Worm (Caenorhabditis elegans) whole organism, L4/young adult: ENCODE measurements around the gene tbb-1.

Experiments used
- W03F9.2 ChIP-seq: fragments of 150-350 bp; optimal IDR thresholded peaks from 2 replicates; lab custom pipeline; 2014; ENCODE audit warnings: missing biosample characterization, missing genetic modification characterization
- dao-5 ChIP-seq: sonication (generic microtip); optimal IDR thresholded peaks from 2 replicates; lab custom pipeline; 2016; ENCODE audit warnings: missing genotype, missing genetic modification characterization, moderate library complexity, missing compliant biosample characterization
- him-1 ChIP-seq: sonication (generic microtip); optimal IDR thresholded peaks from 2 replicates; lab custom pipeline; 2016; ENCODE audit warnings: missing genotype, missing genetic modification reagents, missing genetic modification characterization, missing compliant biosample characterization

tbb-1 gene

DNA sequence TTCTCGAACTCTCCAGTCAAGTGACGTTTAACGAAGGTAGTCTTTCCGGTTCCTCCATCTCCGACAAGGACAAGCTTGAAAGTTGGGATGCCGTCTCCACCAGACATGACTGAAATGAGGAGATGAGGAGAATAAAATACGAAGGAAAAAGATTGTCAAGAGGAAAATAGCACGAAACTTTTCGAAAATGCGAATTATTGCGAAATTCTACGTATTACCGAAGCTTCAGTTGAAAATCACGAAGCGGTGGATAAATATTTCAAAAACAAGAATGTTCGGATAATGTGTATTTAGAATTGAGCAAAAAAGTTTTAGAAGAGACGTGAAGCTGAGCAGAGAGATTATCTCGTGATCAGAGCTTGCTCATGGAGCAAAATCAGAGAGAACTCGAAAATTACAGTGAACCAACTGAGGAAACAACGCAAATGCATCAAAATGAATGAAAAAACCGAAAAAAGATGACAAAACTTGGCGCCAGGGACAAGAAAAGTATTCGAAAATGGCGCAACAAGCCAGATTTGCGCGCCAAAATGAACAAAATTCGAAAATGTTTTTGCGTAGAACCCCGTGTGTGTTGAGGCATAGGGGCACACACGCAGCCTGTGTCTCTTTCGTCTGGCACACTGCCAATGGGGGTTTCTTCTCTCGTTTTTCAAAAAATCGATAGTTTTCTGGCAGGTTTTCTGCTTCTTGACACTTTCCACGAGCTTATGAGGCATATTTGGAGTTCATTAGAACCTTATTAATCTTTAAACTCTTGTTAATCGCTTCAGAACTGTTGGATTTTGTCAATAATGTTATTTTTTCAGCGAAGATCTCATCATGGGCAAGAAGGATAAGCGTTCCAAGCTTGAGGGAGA is 5.6 kb upstream of the tbb-1 start, which contains the start of the genes ran-1 and dkc-1:
ran-1 (minus strand) TSS at position 109 of the 860 bp plus-strand sequence.
dkc-1 (plus strand) TSS at position 810 of the 860 bp plus-strand sequence.
- TF ChIP-seq him-1 = no peak
- no peak for TF ChIP-seq dao-5 (tag; lab: Kevin White, UChicago)
- peak; percentile 87 for TF ChIP-seq W03F9.2 (tag; lab: Kevin White, UChicago)

DNA sequence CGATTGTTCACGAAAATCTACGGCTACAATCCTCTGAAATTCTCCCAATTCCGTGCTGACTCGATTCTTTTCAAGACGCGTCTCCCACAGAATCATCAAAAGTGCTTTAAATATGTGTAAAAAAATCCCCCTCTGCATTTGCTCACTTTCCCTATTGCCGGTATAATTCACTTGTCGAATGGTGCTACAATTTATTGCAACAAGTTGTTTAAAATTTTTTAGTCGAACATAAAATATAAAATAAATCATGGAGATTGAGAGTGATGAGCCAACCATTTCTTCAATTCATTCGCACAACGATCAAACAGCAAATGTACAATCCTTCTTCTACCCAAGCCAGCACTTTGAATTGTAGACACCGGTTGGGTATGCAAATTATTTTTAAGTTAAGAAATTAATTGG is 4.2 kb upstream of the tbb-1 start:
- TF ChIP-seq dao-5 (tag; lab: Kevin White, UChicago) (peak; percentile 41), him-1 (no peak)

DNA sequence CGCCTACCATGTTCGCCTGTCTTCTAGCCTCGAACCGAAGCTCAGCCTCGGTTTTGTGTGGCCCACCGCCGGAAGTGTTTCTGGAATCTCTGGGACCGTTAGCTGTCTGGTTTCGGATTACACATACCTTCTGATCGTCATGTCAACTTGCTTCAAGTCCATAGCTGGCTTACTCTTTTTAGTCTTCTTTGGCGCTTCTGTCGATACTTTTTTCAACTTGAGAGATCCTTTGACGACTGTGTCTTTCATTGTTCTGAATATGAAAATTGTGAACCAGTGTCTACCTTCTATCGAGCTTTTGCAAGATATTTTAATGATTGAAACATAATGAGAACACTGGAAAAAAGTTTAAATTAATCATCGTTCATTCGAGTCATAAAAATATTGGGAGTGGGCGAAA is 1.7 kb downstream of the tbb-1 start, which contains the start of gene K01G5.8:
K01G5.8 (minus strand) TSS at position 255 of the 400 bp plus-strand sequence.
- TF ChIP-seq dao-5 (tag; lab: Kevin White, UChicago) (no peak), him-1 (no peak), W03F9.2 (tag; lab: Kevin White, UChicago) (no peak)

DNA sequence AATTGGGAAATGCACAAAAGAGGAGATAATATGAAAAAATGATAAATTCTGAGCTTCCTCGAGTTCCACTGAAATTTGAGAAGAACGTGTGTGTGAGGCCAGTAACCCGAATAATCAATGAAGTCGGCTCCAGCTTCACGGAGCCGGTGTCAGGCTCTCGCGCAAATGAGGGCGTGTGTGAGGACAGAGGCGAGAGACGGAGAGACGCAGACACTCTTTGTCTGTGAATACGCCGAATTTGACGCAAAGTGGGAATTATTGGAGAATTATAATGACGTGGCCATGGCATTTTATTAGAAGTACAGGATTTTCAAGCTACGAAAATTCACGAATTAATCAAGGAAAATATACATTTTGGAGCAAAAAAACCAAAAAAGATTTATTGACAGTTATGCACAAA is 2.3 kb downstream of the tbb-1 start:
- no peak for TF ChIP-seq him-1
- peak; percentile 19 for TF ChIP-seq W03F9.2 (tag; lab: Kevin White, UChicago)
- TF ChIP-seq dao-5 (tag; lab: Kevin White, UChicago) = no peak

DNA sequence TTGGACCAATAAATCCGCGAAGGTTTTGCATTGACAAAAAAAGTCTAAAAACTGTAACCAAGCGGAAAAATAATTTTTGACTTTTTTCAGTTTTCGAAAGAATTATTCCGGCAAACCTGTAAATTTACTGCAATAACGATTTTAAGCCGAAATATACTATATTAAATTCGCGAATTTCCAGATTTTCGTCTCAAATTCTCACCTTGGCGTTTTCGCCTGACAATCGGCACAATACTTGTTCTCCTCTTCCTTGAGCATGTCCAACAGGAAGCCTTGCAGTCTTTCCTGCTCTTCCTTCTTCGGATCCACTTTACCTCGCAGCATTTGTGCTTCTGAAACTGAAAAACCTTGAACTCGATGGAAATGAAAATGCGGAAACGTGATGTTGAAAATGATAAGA is 2.8 kb downstream of the tbb-1 start, which contains the start of gene smap-1:
smap-1 (minus strand) TSS at position 338 of the 400 bp plus-strand sequence.
- no peak for TF ChIP-seq him-1
- TF ChIP-seq W03F9.2 (tag; lab: Kevin White, UChicago) = no peak
- TF ChIP-seq dao-5 (tag; lab: Kevin White, UChicago) = no peak

DNA sequence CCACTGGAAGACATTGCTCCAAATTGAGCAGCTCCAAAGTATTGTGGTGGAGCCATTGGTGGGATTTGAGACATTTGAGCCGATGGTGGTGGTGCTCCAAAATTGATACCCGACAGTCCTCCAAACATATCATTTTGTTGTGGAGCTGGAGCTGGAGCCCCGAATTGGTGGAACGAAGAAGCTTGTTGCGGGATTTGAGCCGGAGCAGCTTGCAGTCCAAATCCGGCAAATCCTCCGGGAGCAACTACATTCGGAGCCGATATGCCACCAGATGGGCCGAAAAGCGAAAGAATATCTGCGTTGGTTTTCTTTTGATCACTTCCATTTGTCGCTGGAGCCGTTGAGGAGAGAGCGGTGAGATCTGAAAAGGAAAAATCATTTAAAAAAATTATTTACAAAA is 4.2 kb downstream of the tbb-1 start:
- TF ChIP-seq W03F9.2 (tag; lab: Kevin White, UChicago) = no peak
- no peak for TF ChIP-seq dao-5 (tag; lab: Kevin White, UChicago)
- TF ChIP-seq him-1 = no peak

DNA sequence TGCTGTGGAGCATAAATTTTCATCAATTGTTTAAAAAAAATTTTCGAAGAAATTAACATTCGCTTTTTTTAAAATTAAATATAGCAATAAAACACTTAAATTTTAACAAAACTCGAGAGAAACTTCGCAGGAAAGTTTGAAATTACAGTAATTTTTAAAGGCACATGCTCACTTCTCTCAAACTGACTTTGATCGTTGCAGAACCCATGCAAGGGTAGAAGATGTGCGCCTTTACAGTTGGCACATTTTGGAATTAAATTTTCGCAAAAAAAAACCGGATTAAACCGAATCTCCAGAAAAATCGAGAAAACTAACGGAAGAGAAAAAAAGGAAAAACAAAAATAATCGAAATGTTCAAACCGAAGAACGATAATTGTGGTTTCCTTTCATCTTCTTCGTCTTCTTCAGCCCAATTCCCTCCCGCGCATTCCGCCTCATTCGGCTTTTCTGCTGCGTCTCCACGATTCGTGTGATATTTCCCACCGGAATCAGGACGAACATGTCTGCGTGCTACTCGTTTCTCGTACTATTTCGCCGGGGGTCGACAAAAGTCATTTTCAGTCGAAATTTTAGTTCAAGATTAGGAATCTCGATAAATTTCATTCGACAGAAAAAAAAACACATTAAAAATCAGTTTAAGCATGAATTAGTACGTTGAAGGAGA is 5.8 kb downstream of the tbb-1 start:
- TF ChIP-seq W03F9.2 (tag; lab: Kevin White, UChicago) = no peak
- no peak for TF ChIP-seq him-1
- no peak for TF ChIP-seq dao-5 (tag; lab: Kevin White, UChicago)

DNA sequence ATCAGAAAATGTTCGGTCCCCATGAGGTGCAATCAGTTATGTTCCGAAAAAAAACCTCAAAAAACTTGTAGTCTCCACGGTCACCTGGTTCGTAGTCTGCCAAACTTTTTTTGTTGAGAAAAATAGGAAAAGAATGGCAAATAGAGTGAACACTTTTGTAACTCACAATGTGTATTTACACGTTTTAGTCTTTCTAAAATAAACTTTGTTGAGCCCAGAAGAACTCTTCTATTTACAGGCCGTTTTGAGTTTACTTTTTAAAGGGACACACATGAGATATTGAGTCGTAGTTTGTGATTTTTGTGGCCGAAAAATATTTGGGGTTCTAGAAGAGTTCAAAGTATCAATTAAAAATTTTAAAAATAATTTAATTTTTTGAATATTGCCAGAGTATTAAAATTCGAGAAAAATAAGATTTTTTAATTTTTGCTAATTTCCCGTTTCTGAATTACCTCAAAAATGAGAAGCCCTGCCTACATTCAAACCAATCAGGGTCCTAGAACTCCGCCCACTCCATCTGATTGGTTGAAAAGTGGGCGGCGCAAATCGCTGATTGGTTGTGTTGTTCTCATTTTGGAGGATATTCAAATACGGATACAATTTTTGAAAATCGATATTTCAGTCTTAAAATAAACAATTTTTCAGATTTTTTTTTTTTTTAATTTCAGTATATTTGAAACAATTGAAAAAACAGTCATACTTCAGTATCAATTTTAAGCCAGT is 7.6 kb downstream of the tbb-1 start:
- TF ChIP-seq W03F9.2 (tag; lab: Kevin White, UChicago) (no peak), him-1 (no peak), dao-5 (tag; lab: Kevin White, UChicago) (no peak)

DNA sequence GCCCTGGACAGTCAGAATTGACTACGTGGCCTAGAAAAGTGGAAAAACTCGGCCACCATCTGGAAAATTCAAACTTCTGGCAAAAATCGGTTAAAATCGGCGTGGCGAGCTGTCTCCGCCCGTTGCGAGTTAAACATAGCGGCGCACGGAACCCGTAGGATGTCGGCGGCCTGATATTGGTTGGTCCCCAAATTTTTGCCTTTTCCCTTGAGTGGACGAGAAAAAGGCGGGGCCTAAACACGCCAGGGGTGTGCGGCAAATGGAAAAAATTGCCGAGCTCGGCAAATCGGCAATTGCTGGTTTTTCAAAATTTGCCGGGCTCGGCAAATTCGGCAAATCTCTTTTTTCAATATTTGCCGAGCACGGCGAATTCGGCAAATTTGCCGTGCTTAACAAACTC is 8.9 kb downstream of the tbb-1 start:
- TF ChIP-seq W03F9.2 (tag; lab: Kevin White, UChicago) = no peak
- no peak for TF ChIP-seq him-1
- no peak for TF ChIP-seq dao-5 (tag; lab: Kevin White, UChicago)

DNA sequence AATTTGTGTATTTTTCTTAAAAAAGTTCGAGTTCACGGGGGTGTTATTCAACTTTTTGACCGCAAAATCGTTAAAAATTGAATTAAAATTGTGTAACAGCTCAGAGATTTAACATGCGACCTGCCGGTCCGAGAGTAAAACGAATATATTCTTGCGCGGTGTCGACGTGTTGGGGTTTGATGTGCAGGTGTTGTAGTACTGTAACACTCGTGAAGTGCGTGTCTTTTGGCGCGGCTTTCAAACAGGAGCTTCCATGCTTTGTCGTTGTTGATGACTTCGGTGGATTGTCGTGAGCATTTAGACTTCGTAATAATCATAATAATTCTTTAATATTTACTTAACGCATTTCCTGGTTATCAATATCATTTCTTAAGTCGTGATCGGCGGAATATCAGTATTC is 11.7 kb downstream of the tbb-1 start, which contains the start of gene tat-3:
tat-3 (minus strand) TSS at position 196 of the 400 bp plus-strand sequence.
- TF ChIP-seq W03F9.2 (tag; lab: Kevin White, UChicago) (no peak), him-1 (no peak), dao-5 (tag; lab: Kevin White, UChicago) (no peak)

DNA sequence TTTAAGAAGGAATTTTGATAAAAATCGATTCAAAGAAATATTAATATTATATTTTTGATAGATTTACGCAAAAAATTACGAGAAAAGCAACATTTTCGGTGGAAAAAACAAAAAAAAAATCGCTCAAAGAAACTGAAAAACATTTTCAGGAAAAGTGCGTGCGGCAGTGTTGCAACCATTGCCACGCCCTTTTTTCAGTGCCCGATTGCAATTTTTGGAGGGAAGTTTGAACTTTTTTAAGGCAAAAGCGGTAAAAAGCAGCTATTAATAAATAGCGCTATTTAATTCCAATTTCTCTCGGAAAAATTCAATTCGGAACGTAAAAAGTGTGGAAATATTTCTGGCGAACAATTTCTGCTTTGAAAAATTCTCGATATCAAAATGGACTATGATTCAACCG is 21.2 kb downstream of the tbb-1 start:
- TF ChIP-seq W03F9.2 (tag; lab: Kevin White, UChicago) (no peak), dao-5 (tag; lab: Kevin White, UChicago) (no peak), him-1 (no peak)

DNA sequence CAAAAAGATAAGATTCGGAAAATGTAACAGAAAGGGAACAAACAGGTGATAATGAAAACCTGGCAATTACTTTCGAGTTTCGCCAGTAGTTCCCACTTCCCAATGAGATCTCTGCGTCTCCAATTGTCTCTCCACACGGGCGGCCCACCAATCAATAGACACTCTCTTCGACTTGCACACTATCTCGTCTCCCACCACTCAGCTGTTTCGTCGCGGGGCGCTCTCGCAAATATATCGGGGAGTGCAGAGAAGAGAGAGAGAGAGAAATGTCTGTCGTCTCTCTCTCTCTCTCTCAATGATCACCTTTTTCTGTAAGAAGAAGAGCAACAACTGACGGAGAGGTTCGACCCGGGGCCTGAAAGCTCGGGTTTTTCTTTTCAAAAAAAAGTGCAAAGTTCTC is 22.1 kb downstream of the tbb-1 start:
- TF ChIP-seq him-1 (peak; percentile 20), dao-5 (tag; lab: Kevin White, UChicago) (no peak), W03F9.2 (tag; lab: Kevin White, UChicago) (peak; percentile 17)

DNA sequence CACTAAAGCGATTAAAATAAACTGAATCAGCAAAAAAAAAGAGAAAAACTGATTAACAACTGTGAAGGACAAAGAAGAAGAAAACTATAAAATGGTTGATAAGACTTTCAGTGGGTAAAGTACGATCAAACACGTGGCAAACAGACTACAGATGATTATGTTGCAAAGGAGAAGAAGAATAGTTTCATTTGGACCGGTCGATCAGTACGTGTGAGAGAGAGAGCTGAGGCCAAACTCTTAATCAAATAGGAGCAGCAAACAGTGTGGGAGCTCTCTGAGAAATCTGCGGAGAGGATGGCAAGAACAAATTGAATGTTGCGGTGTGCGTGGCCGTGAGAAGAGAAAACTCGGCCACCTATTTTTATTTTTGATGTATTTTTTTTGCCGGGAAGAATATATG is 23.2 kb downstream of the tbb-1 start:
- TF ChIP-seq dao-5 (tag; lab: Kevin White, UChicago) (no peak), him-1 (no peak), W03F9.2 (tag; lab: Kevin White, UChicago) (no peak)
